Worm (Caenorhabditis elegans): ENCODE results near the gene acs-11.

DNA sequence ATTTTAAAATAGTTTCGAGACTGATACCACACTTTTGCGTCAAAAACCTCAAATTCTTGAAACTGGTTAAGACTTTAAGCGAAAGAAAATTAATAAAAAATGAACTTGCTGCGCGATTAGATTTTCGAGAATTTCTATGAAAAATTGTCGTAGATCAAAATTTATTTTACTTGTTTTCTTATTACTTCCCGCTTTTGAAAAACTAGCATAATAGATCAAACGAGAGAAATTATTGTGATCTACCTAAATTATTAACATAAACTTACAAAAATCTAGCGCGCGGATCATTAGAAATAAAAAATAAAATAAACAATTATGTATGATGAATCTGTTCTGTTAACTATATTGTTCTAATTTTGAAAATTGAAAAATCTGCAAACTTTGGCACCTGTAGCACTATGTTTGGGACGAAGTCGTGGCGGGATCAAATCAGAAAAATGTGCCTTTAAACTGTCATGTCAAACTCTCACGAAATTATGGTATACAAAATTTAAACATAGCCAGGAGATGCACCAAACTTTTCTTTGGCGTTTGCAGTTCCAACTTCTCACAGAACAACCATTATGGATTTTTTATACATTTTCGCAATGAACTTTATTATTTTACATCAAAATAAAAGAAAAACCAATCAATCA is 15.1 kb upstream of the acs-11 start:
- TF ChIP-seq mab-5 (tag; optimal IDR thresholded peaks at IDR 0.05) = no peak
- no peak for TF ChIP-seq snpc-4 (tag; optimal IDR thresholded peaks at IDR 0.05)
